Fruit fly (Drosophila melanogaster) whole organism, embryonic: ENCODE results near the gene CG17177.
A peak's percentile ranks its signal among the peaks of the same experiment; 100 is the strongest.

Experiments used
- ATbp ChIP-seq: fragments of 200-800 bp; sonication (Bioruptor generic); optimal IDR thresholded peaks from 2 replicates; lab custom pipeline; 2017; ENCODE audit warnings: missing biosample characterization, mild to moderate bottlenecking, missing genetic modification characterization, missing genetic modification reagents
- B-H1 ChIP-seq: fragments of 200-800 bp; sonication (Bioruptor generic); IDR thresholded peaks from 3 replicates; pipeline ENCODE4 v1.3.6; 2022; ENCODE audit warnings: missing biosample characterization, missing genetic modification characterization
- Bgb ChIP-seq: fragments of 200-800 bp; sonication (Bioruptor generic); IDR thresholded peaks from 2 replicates; pipeline ENCODE4 v1.3.6; 2022; ENCODE audit warnings: missing biosample characterization, missing genetic modification characterization; ENCODE audit not compliant: partially characterized antibody
- CG10654 ChIP-seq: fragments of 200-800 bp; sonication (Bioruptor generic); optimal IDR thresholded peaks from 2 replicates; lab custom pipeline; 2016; ENCODE audit warnings: missing biosample characterization, missing genetic modification characterization
- CG11504 ChIP-seq: fragments of 200-800 bp; sonication (Bioruptor generic); optimal IDR thresholded peaks from 3 replicates; lab custom pipeline; 2019; ENCODE audit warnings: missing biosample characterization, mild to moderate bottlenecking, missing genetic modification characterization, moderate library complexity
- CG12155 ChIP-seq: fragments of 200-800 bp; sonication (Bioruptor generic); optimal IDR thresholded peaks from 3 replicates; lab custom pipeline; 2016; ENCODE audit warnings: missing biosample characterization, missing genetic modification characterization
- CG15269 ChIP-seq: fragments of 200-800 bp; sonication (Bioruptor generic); optimal IDR thresholded peaks from 2 replicates; lab custom pipeline; 2018; ENCODE audit warnings: missing biosample characterization, mild to moderate bottlenecking, missing genetic modification characterization, moderate library complexity
- CG16779 ChIP-seq: fragments of 200-800 bp; sonication (Bioruptor generic); IDR thresholded peaks from 2 replicates; pipeline ENCODE4 v1.3.6; 2022; ENCODE audit warnings: missing biosample characterization, missing genetic modification characterization
- CG17186 ChIP-seq: fragments of 200-800 bp; sonication (Bioruptor generic); optimal IDR thresholded peaks from 3 replicates; lab custom pipeline; 2017; ENCODE audit warnings: missing biosample characterization, missing genetic modification reagents, missing genetic modification characterization
- CG17568 ChIP-seq: fragments of 200-800 bp; sonication (Bioruptor generic); optimal IDR thresholded peaks from 2 replicates; lab custom pipeline; 2018; ENCODE audit warnings: missing biosample characterization, mild to moderate bottlenecking, missing genetic modification characterization, moderate library complexity
- CG2116 ChIP-seq: fragments of 200-800 bp; sonication (Bioruptor generic); optimal IDR thresholded peaks from 3 replicates; lab custom pipeline; 2018; ENCODE audit warnings: missing biosample characterization, mild to moderate bottlenecking, missing genetic modification characterization
- CG2202 ChIP-seq: fragments of 200-800 bp; sonication (Bioruptor generic); optimal IDR thresholded peaks from 2 replicates; lab custom pipeline; 2018; ENCODE audit warnings: missing biosample characterization, mild to moderate bottlenecking, missing genetic modification characterization
- CG3407 ChIP-seq: fragments of 200-800 bp; sonication (Bioruptor generic); optimal IDR thresholded peaks from 2 replicates; lab custom pipeline; 2018; ENCODE audit warnings: missing biosample characterization, mild to moderate bottlenecking, missing genetic modification characterization
- CG4328 ChIP-seq: fragments of 200-800 bp; sonication (Bioruptor generic); optimal IDR thresholded peaks from 3 replicates; lab custom pipeline; 2017; ENCODE audit warnings: missing biosample characterization, missing genetic modification reagents, missing genetic modification characterization
- CG5180 ChIP-seq: fragments of 200-800 bp; sonication (Bioruptor generic); optimal IDR thresholded peaks from 3 replicates; lab custom pipeline; 2017; ENCODE audit warnings: missing biosample characterization, missing genetic modification characterization, mild to moderate bottlenecking, moderate library complexity, missing genetic modification reagents
- CG6765 ChIP-seq: fragments of 200-800 bp; sonication (Bioruptor generic); optimal IDR thresholded peaks from 3 replicates; lab custom pipeline; 2017; ENCODE audit warnings: missing biosample characterization, mild to moderate bottlenecking, missing genetic modification characterization
- CG8388 ChIP-seq: fragments of 200-800 bp; sonication (Bioruptor generic); optimal IDR thresholded peaks from 2 replicates; lab custom pipeline; 2019; ENCODE audit warnings: missing biosample characterization, mild to moderate bottlenecking, missing genetic modification characterization, moderate library complexity
- CG9876 ChIP-seq: fragments of 200-800 bp; sonication (Bioruptor generic); optimal IDR thresholded peaks from 2 replicates; lab custom pipeline; 2016; ENCODE audit warnings: missing biosample characterization, missing genetic modification characterization
- CG9932 ChIP-seq: fragments of 200-800 bp; sonication (Bioruptor generic); IDR thresholded peaks from 2 replicates; pipeline ENCODE4 v1.3.6; 2022; ENCODE audit warnings: missing biosample characterization, missing genetic modification characterization
- Dbx ChIP-seq: fragments of 200-800 bp; sonication (Bioruptor generic); IDR thresholded peaks from 3 replicates; pipeline ENCODE4 v1.3.6; 2022; ENCODE audit warnings: missing biosample characterization, missing genetic modification characterization
- Deaf1 ChIP-seq: fragments of 200-800 bp; optimal IDR thresholded peaks from 3 replicates; lab custom pipeline; 2019; ENCODE audit warnings: missing biosample characterization, mild to moderate bottlenecking, missing genetic modification characterization, moderate library complexity
- Dref ChIP-seq: fragments of 200-800 bp; sonication (Bioruptor generic); IDR thresholded peaks from 2 replicates; pipeline ENCODE4 v1.3.6; 2022; ENCODE audit warnings: missing biosample characterization, missing genetic modification characterization
- Elba2 ChIP-seq: fragments of 200-800 bp; sonication (Bioruptor generic); optimal IDR thresholded peaks from 3 replicates; lab custom pipeline; 2016; ENCODE audit warnings: missing biosample characterization, missing genetic modification characterization
- GATAe ChIP-seq: fragments of 200-800 bp; sonication (Bioruptor generic); conservative IDR thresholded peaks from 2 replicates; pipeline ENCODE4 v1.3.6; 2022; ENCODE audit warnings: missing biosample characterization, missing genetic modification characterization
- Hmr ChIP-seq: fragments of 200-800 bp; sonication (Bioruptor generic); optimal IDR thresholded peaks from 3 replicates; lab custom pipeline; 2017; ENCODE audit warnings: mild to moderate bottlenecking, missing biosample characterization, missing genetic modification reagents, missing genetic modification characterization
- Med ChIP-seq: fragments of 200-800 bp; sonication (Bioruptor generic); peaks from one replicate; lab custom pipeline; 2016; ENCODE audit warnings: missing biosample characterization, missing genetic modification characterization, mild to moderate bottlenecking, inconsistent platforms, moderate library complexity
- Mes4 ChIP-seq: fragments of 200-800 bp; sonication (Bioruptor generic); optimal IDR thresholded peaks from 2 replicates; lab custom pipeline; 2016; ENCODE audit warnings: missing biosample characterization, missing genetic modification characterization
- Myb ChIP-seq: fragments of 200-800 bp; sonication (Bioruptor generic); optimal IDR thresholded peaks from 2 replicates; lab custom pipeline; 2016; ENCODE audit warnings: missing biosample characterization, missing genetic modification characterization
- Nf-YB ChIP-seq: fragments of 200-800 bp; sonication (Bioruptor generic); optimal IDR thresholded peaks from 3 replicates; lab custom pipeline; 2019; ENCODE audit warnings: missing biosample characterization, mild to moderate bottlenecking, missing genetic modification characterization, moderate library complexity
- Nf-YC ChIP-seq: fragments of 200-800 bp; optimal IDR thresholded peaks from 3 replicates; lab custom pipeline; 2019; ENCODE audit warnings: missing biosample characterization, mild to moderate bottlenecking, missing genetic modification characterization, moderate library complexity
- Rfx ChIP-seq: fragments of 200-800 bp; sonication (Bioruptor generic); IDR thresholded peaks from 2 replicates; pipeline ENCODE4 v1.3.6; 2022; ENCODE audit warnings: missing biosample characterization, missing genetic modification characterization
- Scr ChIP-seq: fragments of 200-800 bp; sonication (Bioruptor generic); IDR thresholded peaks from 2 replicates; pipeline ENCODE4 v1.3.6; 2022; ENCODE audit warnings: missing biosample characterization, missing genetic modification characterization; ENCODE audit not compliant: partially characterized antibody
- Side ChIP-seq: fragments of 200-800 bp; sonication (Bioruptor generic); optimal IDR thresholded peaks from 2 replicates; lab custom pipeline; 2016; ENCODE audit warnings: missing biosample characterization, missing genetic modification characterization
- bbx ChIP-seq: fragments of 200-800 bp; sonication (Bioruptor generic); IDR thresholded peaks from 2 replicates; pipeline ENCODE4 v1.3.6; 2022; ENCODE audit warnings: missing biosample characterization, missing genetic modification characterization; ENCODE audit not compliant: partially characterized antibody
- bsh ChIP-seq, 2 experiments: fragments of 200-800 bp; sonication (Bioruptor generic); optimal IDR thresholded peaks; 2 replicates each; lab custom pipeline; 2017 to 2018; ENCODE audit warnings: mild to moderate bottlenecking in 2 of 2, missing biosample characterization in 2 of 2, missing genetic modification characterization in 2 of 2, moderate library complexity in 1 of 2
- chinmo ChIP-seq: fragments of 200-800 bp; sonication (Bioruptor generic); IDR thresholded peaks from 4 replicates; pipeline ENCODE4 v1.3.6; 2022; ENCODE audit warnings: missing biosample characterization, missing genetic modification characterization; ENCODE audit not compliant: partially characterized antibody
- emc ChIP-seq: fragments of 200-800 bp; sonication (Bioruptor generic); optimal IDR thresholded peaks from 2 replicates; lab custom pipeline; 2016; ENCODE audit warnings: missing biosample characterization, missing genetic modification characterization
- fd96Cb ChIP-seq: fragments of 200-800 bp; sonication (Bioruptor generic); optimal IDR thresholded peaks from 2 replicates; lab custom pipeline; 2018; ENCODE audit warnings: missing biosample characterization, mild to moderate bottlenecking, missing genetic modification characterization, moderate library complexity
- fu2 ChIP-seq: fragments of 200-800 bp; sonication (Bioruptor generic); optimal IDR thresholded peaks from 2 replicates; lab custom pipeline; 2016; ENCODE audit warnings: missing biosample characterization, missing genetic modification characterization
- gfzf ChIP-seq: fragments of 200-800 bp; sonication (Bioruptor generic); optimal IDR thresholded peaks from 2 replicates; lab custom pipeline; 2016; ENCODE audit warnings: missing biosample characterization, mild to moderate bottlenecking, missing genetic modification characterization, moderate library complexity
- gsb-n ChIP-seq: fragments of 200-800 bp; sonication (Bioruptor generic); optimal IDR thresholded peaks from 3 replicates; lab custom pipeline; 2018; ENCODE audit warnings: missing biosample characterization, mild to moderate bottlenecking, missing genetic modification characterization
- jumu ChIP-seq: fragments of 200-800 bp; sonication (Bioruptor generic); optimal IDR thresholded peaks from 3 replicates; lab custom pipeline; 2016; ENCODE audit warnings: missing biosample characterization, missing genetic modification characterization
- lmd ChIP-seq: fragments of 200-800 bp; sonication (Bioruptor generic); IDR thresholded peaks from 2 replicates; pipeline ENCODE4 v1.3.6; 2022; ENCODE audit warnings: missing biosample characterization, missing genetic modification characterization
- p53 ChIP-seq: fragments of 200-800 bp; sonication (Bioruptor generic); optimal IDR thresholded peaks from 2 replicates; lab custom pipeline; 2016; ENCODE audit warnings: missing biosample characterization, missing genetic modification characterization
- repo ChIP-seq: fragments of 200-800 bp; sonication (Bioruptor generic); optimal IDR thresholded peaks from 2 replicates; lab custom pipeline; 2016; ENCODE audit warnings: missing biosample characterization, missing genetic modification characterization
- seq ChIP-seq: fragments of 200-800 bp; sonication (Bioruptor generic); IDR thresholded peaks from 2 replicates; pipeline ENCODE4 v1.3.6; 2022; ENCODE audit warnings: missing biosample characterization, missing genetic modification characterization
- slbo ChIP-seq: fragments of 200-800 bp; sonication (Bioruptor generic); IDR thresholded peaks from 2 replicates; pipeline ENCODE4 v1.3.6; 2022; ENCODE audit warnings: missing biosample characterization, missing genetic modification characterization
- sna ChIP-seq: fragments of 200-800 bp; sonication (Bioruptor generic); IDR thresholded peaks from 2 replicates; pipeline ENCODE4 v1.3.6; 2022; ENCODE audit warnings: missing biosample characterization, missing genetic modification characterization; ENCODE audit not compliant: partially characterized antibody
- tio ChIP-seq: fragments of 200-800 bp; sonication (Bioruptor generic); optimal IDR thresholded peaks from 2 replicates; lab custom pipeline; 2017; ENCODE audit warnings: missing biosample characterization, missing genetic modification characterization, inconsistent platforms
- zfh2 ChIP-seq: fragments of 200-800 bp; sonication (Bioruptor generic); optimal IDR thresholded peaks from 2 replicates; lab custom pipeline; 2016; ENCODE audit warnings: missing biosample characterization, missing genetic modification characterization

CG17177 gene

dm6 chr3L:14652554-14652953 lies 48.9 kb downstream of the CG17177 start (continued):
- TF ChIP-seq Dbx (no peak), CG9932 (GFP tag; lab: Robert Waterston, UW) (no peak), Elba2 (GFP tag; lab: Kevin White, UChicago) (no peak), fd96Cb (peak; percentile 85), emc (GFP tag; lab: Kevin White, UChicago) (no peak), CG9876 (GFP tag; lab: Kevin White, UChicago) (peak; percentile 9), Bgb (GFP tag; lab: Robert Waterston, UW) (no peak), Myb (no peak), sna (GFP tag; lab: Robert Waterston, UW) (no peak), tio (GFP tag; lab: Kevin White, UChicago) (peak; percentile 66), Nf-YC (tag; lab: Kevin White, UChicago) (no peak), jumu (GFP tag; lab: Kevin White, UChicago) (peak; percentile 27), CG5180 (GFP tag; lab: Kevin White, UChicago) (peak; percentile 8), Deaf1 (tag; lab: Kevin White, UChicago) (peak; percentile 50), CG4328 (peak; percentile 30), seq (GFP tag; lab: Robert Waterston, UW) (no peak), GATAe (GFP tag; lab: Robert Waterston, UW) (no peak), Side (peak; percentile 69), bsh (GFP tag; optimal IDR thresholded peaks at IDR 0.05; lab: Kevin White, UChicago) (peak; percentile 93 to 98), Scr (GFP tag; lab: Robert Waterston, UW) (no peak), chinmo (GFP tag; lab: Robert Waterston, UW) (no peak), CG2202 (tag; lab: Kevin White, UChicago) (peak; percentile 90), ATbp (GFP tag; lab: Kevin White, UChicago) (peak; percentile 64), CG8388 (GFP tag; lab: Kevin White, UChicago) (peak; percentile 87), B-H1 (GFP tag; lab: Robert Waterston, UW) (peak; percentile 66; the same call in 2 of the 3 replicates), fu2 (GFP tag; lab: Kevin White, UChicago) (peak; percentile 6), Hmr (peak; percentile 41), repo (GFP tag; lab: Kevin White, UChicago) (peak; percentile 46), Rfx (GFP tag; lab: Robert Waterston, UW) (0 out of 2 replicates have a peak, but pooled peaks have one; percentile 13), CG16779 (GFP tag; lab: Robert Waterston, UW) (no peak), zfh2 (GFP tag; lab: Kevin White, UChicago) (no peak), CG10654 (GFP tag; lab: Kevin White, UChicago) (peak; percentile 78), gsb-n (tag; lab: Kevin White, UChicago) (peak; percentile 91), CG17186 (GFP tag; lab: Kevin White, UChicago) (peak; percentile 17), slbo (GFP tag; lab: Robert Waterston, UW) (peak; percentile 36), CG17568 (GFP tag; lab: Kevin White, UChicago) (peak; percentile 62), gfzf (GFP tag; lab: Kevin White, UChicago) (no peak), Med (GFP tag; lab: Kevin White, UChicago) (peak; percentile 92), lmd (GFP tag; lab: Robert Waterston, UW) (peak; percentile 60), Nf-YB (GFP tag; lab: Kevin White, UChicago) (peak; percentile 72), CG15269 (tag; lab: Kevin White, UChicago) (peak; percentile 47), CG12155 (GFP tag; lab: Kevin White, UChicago) (peak; percentile 67), CG6765 (GFP tag; lab: Kevin White, UChicago) (no peak), Dref (GFP tag; lab: Robert Waterston, UW) (no peak), p53 (GFP tag; lab: Kevin White, UChicago) (no peak), bbx (GFP tag; lab: Robert Waterston, UW) (no peak), Mes4 (GFP tag; lab: Kevin White, UChicago) (peak; percentile 68), CG3407 (GFP tag; lab: Kevin White, UChicago) (peak; percentile 68), CG11504 (peak; percentile 76), CG2116 (GFP tag; lab: Kevin White, UChicago) (peak; percentile 6)
